Worm (Caenorhabditis elegans): ENCODE data around the gene F45E12.5.

F45E12.5 gene

DNA sequence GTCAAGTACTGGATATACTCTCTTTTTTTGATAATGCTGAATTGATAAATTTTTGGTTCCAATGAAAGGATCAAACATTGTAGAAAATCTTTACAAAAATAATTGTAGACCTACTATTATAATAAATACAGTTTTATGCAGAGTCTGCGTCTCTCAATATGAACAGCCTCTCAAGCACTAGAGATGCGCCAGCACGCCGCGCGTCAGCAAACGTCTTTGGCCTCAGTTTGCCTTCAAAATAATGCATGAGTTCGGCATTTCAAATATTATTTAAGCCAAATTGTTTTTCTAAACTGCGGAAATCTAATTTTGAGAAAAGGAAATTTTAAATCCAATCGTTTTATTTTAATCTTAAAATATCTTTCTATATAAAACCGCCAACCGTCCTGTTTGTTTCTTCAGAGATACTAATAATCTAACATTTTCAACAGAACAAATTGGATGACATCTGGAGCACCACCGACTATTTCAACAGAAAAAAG lies 8.2 kb downstream of the F45E12.5 start, which contains the start of gene cul-4 (continued):
- TF ChIP-seq elt-3 (tag; optimal IDR thresholded peaks at IDR 0.05): peak in 2 of 6 experiments; percentile 21 to 61
- no peak for TF ChIP-seq tbx-2 (tag; optimal IDR thresholded peaks at IDR 0.05)
- peak; percentile 41 for TF ChIP-seq zip-4 (GFP tag; optimal IDR thresholded peaks at IDR 0.05)
- TF ChIP-seq unc-62 (GFP tag; optimal IDR thresholded peaks at IDR 0.05): no peak
- peak; percentile 84 for TF ChIP-seq snu-23 (GFP tag; optimal IDR thresholded peaks at IDR 0.05)
- no peak for TF ChIP-seq egl-27 (tag; optimal IDR thresholded peaks at IDR 0.05)
- TF ChIP-seq lir-3 (tag; optimal IDR thresholded peaks at IDR 0.05; ENCODE audit: poor library complexity): peak; percentile 85
- TF ChIP-seq ztf-11 (tag; optimal IDR thresholded peaks at IDR 0.05): peak in 1 of 2 experiments; percentile 31
- peak; percentile 60 for TF ChIP-seq jun-1 (tag; optimal IDR thresholded peaks at IDR 0.05)
- TF ChIP-seq F16B12.6 (tag; optimal IDR thresholded peaks at IDR 0.05): peak; percentile 69
- no peak for TF ChIP-seq lin-14 (GFP tag; optimal IDR thresholded peaks at IDR 0.05)
- peak; percentile 37 for TF ChIP-seq lin-39 (tag; optimal IDR thresholded peaks at IDR 0.05)
- TF ChIP-seq nhr-11 (tag; optimal IDR thresholded peaks at IDR 0.05): no peak
- no peak for TF ChIP-seq unc-98 (GFP tag; IDR thresholded peaks at IDR 0.05)
- TF ChIP-seq lin-15B (tag; optimal IDR thresholded peaks at IDR 0.05): peak; percentile 30
- no peak for TF ChIP-seq sox-4 (tag; optimal IDR thresholded peaks at IDR 0.05)
- no peak for TF ChIP-seq ces-1 (GFP tag; optimal IDR thresholded peaks at IDR 0.05)
- no peak for TF ChIP-seq nhr-84 (tag; optimal IDR thresholded peaks at IDR 0.05)
- peak; percentile 89 for TF ChIP-seq nhr-85 (tag)
- peak; percentile 90 for TF ChIP-seq mep-1 (tag; optimal IDR thresholded peaks at IDR 0.05)
- TF ChIP-seq fkh-4 (tag; optimal IDR thresholded peaks at IDR 0.05; ENCODE audit: borderline replicate concordance): no peak
- peak; percentile 84 to 88 for TF ChIP-seq lsy-2 (tag; optimal IDR thresholded peaks at IDR 0.05)
- peak; percentile 71 for TF ChIP-seq unc-86 (tag; optimal IDR thresholded peaks at IDR 0.05)
- TF ChIP-seq mab-9 (GFP tag; IDR thresholded peaks at IDR 0.05): peak; percentile 66; the same call in 1 of the 2 replicates
- no peak for TF ChIP-seq pax-3 (tag; optimal IDR thresholded peaks at IDR 0.05)
- no peak for TF ChIP-seq mef-2 (tag; optimal IDR thresholded peaks at IDR 0.05)
- peak; percentile 65 for TF ChIP-seq egl-13 (tag; optimal IDR thresholded peaks at IDR 0.05)
- TF ChIP-seq xbp-1 (tag; optimal IDR thresholded peaks at IDR 0.05): peak; percentile 85
- TF ChIP-seq nhr-237 (tag; optimal IDR thresholded peaks at IDR 0.05): no peak
- peak; percentile 54 for TF ChIP-seq isw-1 (GFP tag; IDR thresholded peaks at IDR 0.05)
- TF ChIP-seq lin-13 (GFP tag; optimal IDR thresholded peaks at IDR 0.05): no peak
- peak; percentile 64 to 72 (median 72) for TF ChIP-seq ceh-82 (tag; optimal IDR thresholded peaks at IDR 0.05)
- TF ChIP-seq ceh-88 (GFP tag; IDR thresholded peaks at IDR 0.05): 0 out of 2 replicates have a peak, but pooled peaks have one; percentile 28
- TF ChIP-seq nhr-76 (tag; optimal IDR thresholded peaks at IDR 0.05): no peak
- TF ChIP-seq nhr-28 (tag; optimal IDR thresholded peaks at IDR 0.05): no peak
- peak; percentile 59 for TF ChIP-seq C04F5.9 (tag; optimal IDR thresholded peaks at IDR 0.05)
- TF ChIP-seq sup-37 (GFP tag; optimal IDR thresholded peaks at IDR 0.05): peak; percentile 12
- TF ChIP-seq hpl-2 (GFP tag; optimal IDR thresholded peaks at IDR 0.05): no peak
- peak; percentile 70 for TF ChIP-seq snpc-4 (tag; optimal IDR thresholded peaks at IDR 0.05)
- TF ChIP-seq nhr-71 (tag; optimal IDR thresholded peaks at IDR 0.05): peak; percentile 86
- TF ChIP-seq tlp-1 (tag; optimal IDR thresholded peaks at IDR 0.05): no peak
- no peak for TF ChIP-seq efl-3 (GFP tag; optimal IDR thresholded peaks at IDR 0.05)
- TF ChIP-seq ztf-4 (tag; optimal IDR thresholded peaks at IDR 0.05): peak; percentile 37
- no peak for TF ChIP-seq pqm-1 (tag; optimal IDR thresholded peaks at IDR 0.05)
- TF ChIP-seq unc-30 (tag; optimal IDR thresholded peaks at IDR 0.05): no peak
- peak; percentile 83 for TF ChIP-seq rnt-1 (tag; optimal IDR thresholded peaks at IDR 0.05)
- peak in 1 of 2 experiments; percentile 46 for TF ChIP-seq mdl-1 (tag; optimal IDR thresholded peaks at IDR 0.05)
- peak; percentile 75 for TF ChIP-seq unc-130 (tag; optimal IDR thresholded peaks at IDR 0.05)
- no peak for TF ChIP-seq nhr-47 (tag; optimal IDR thresholded peaks at IDR 0.05)
- TF ChIP-seq fos-1 (tag; optimal IDR thresholded peaks at IDR 0.05): peak; percentile 6
- peak; percentile 65 for TF ChIP-seq blmp-1 (tag; optimal IDR thresholded peaks at IDR 0.05)
- TF ChIP-seq ets-5 (GFP tag; IDR thresholded peaks at IDR 0.05): no peak
- no peak for TF ChIP-seq Y116A8C.19 (tag; optimal IDR thresholded peaks at IDR 0.05; ENCODE audit: borderline replicate concordance)
